Worm (Caenorhabditis elegans) whole organism, L1 larva: ENCODE data around the gene fbxa-56.

ENCODE experiments used
- C04F5.9 ChIP-seq: sonication (generic microtip); optimal IDR thresholded peaks from 2 replicates; lab custom pipeline; 2016; ENCODE audit warnings: missing genetic modification characterization, missing compliant biosample characterization
- F16B12.6 ChIP-seq: fragments of 150-350 bp; optimal IDR thresholded peaks from 2 replicates; lab custom pipeline; 2014; ENCODE audit warnings: missing biosample characterization, missing genetic modification characterization
- aha-1 ChIP-seq: fragments of 150-350 bp; optimal IDR thresholded peaks from 2 replicates; lab custom pipeline; 2014; ENCODE audit warnings: missing biosample characterization, missing genetic modification characterization
- alr-1 ChIP-seq: fragments of 200-800 bp; sonication (Bioruptor generic); optimal IDR thresholded peaks from 2 replicates; lab custom pipeline; 2018; ENCODE audit warnings: borderline replicate concordance, mild to moderate bottlenecking, missing genetic modification characterization, missing compliant biosample characterization
- aly-2 ChIP-seq: fragments of 150-350 bp; optimal IDR thresholded peaks from 2 replicates; lab custom pipeline; 2014; ENCODE audit warnings: missing biosample characterization, missing genetic modification characterization
- dpl-1 ChIP-seq, 3 experiments: fragments of 150-350 bp in 2 of 3; sonication (generic microtip) in 1 of 3; optimal IDR thresholded peaks; 2 replicates each; lab custom pipeline; 2014 to 2017; ENCODE audit warnings: missing biosample characterization in 3 of 3, missing genetic modification characterization in 3 of 3, missing genetic modification reagents in 3 of 3
- efl-3 ChIP-seq: fragments of 200-800 bp; sonication (Bioruptor generic); optimal IDR thresholded peaks from 2 replicates; lab custom pipeline; 2018; ENCODE audit warnings: mild to moderate bottlenecking, missing genetic modification characterization, missing compliant biosample characterization
- egl-13 ChIP-seq: sonication (generic microtip); optimal IDR thresholded peaks from 2 replicates; lab custom pipeline; 2016; ENCODE audit warnings: missing genotype, missing genetic modification reagents, missing genetic modification characterization, missing compliant biosample characterization
- egl-27 ChIP-seq, 2 experiments: fragments of 150-350 bp in 1 of 2; sonication (generic microtip); optimal IDR thresholded peaks; 3 replicates each; lab custom pipeline; 2017 to 2018; ENCODE audit warnings: missing biosample characterization in 2 of 2, missing genetic modification characterization in 2 of 2, missing genetic modification reagents in 2 of 2
- elt-3 ChIP-seq, 6 experiments: fragments of 150-350 bp in 1 of 6; sonication (generic microtip); optimal IDR thresholded peaks; 2 replicates each; lab custom pipeline; 2017 to 2018; ENCODE audit warnings: missing biosample characterization in 6 of 6, missing genetic modification characterization in 6 of 6, inconsistent platforms in 1 of 6
- fkh-10 ChIP-seq: sonication (generic microtip); optimal IDR thresholded peaks from 2 replicates; lab custom pipeline; 2017; ENCODE audit warnings: missing biosample characterization, missing genetic modification reagents, missing genetic modification characterization
- fkh-4 ChIP-seq: sonication (generic microtip); optimal IDR thresholded peaks from 2 replicates; lab custom pipeline; 2016; ENCODE audit warnings: missing compliant biosample characterization, missing genetic modification characterization, borderline replicate concordance
- fkh-8 ChIP-seq: sonication (generic microtip); optimal IDR thresholded peaks from 2 replicates; lab custom pipeline; 2016; ENCODE audit warnings: mild to moderate bottlenecking, missing genetic modification characterization, missing compliant biosample characterization
- fos-1 ChIP-seq: fragments of 150-350 bp; optimal IDR thresholded peaks from 2 replicates; lab custom pipeline; 2014; ENCODE audit warnings: missing biosample characterization, missing genetic modification characterization
- grh-1 ChIP-seq: fragments of 200-800 bp; sonication (Bioruptor generic); IDR thresholded peaks from 2 replicates; pipeline ENCODE4 v1.3.6; 2022; ENCODE audit warnings: missing genetic modification reagents, missing genetic modification characterization, missing compliant biosample characterization
- irx-1 ChIP-seq: sonication (generic microtip); optimal IDR thresholded peaks from 2 replicates; lab custom pipeline; 2016; ENCODE audit warnings: missing genetic modification characterization, missing compliant biosample characterization
- isw-1 ChIP-seq: fragments of 200-800 bp; sonication (Bioruptor generic); IDR thresholded peaks from 2 replicates; pipeline ENCODE4 v1.3.6; 2022; ENCODE audit warnings: missing genetic modification characterization, missing compliant biosample characterization
- jun-1 ChIP-seq: fragments of 150-350 bp; optimal IDR thresholded peaks from 2 replicates; lab custom pipeline; 2014; ENCODE audit warnings: missing biosample characterization, missing genetic modification reagents, missing genetic modification characterization
- lin-13 ChIP-seq: fragments of 150-350 bp; optimal IDR thresholded peaks from 2 replicates; lab custom pipeline; 2014; ENCODE audit warnings: missing biosample characterization, missing genetic modification reagents, missing genetic modification characterization
- lir-3 ChIP-seq: sonication (generic microtip); optimal IDR thresholded peaks from 2 replicates; lab custom pipeline; 2016; ENCODE audit warnings: mild to moderate bottlenecking, missing genetic modification characterization, moderate library complexity, missing compliant biosample characterization; ENCODE audit not compliant: poor library complexity
- mab-9 ChIP-seq: fragments of 200-800 bp; sonication (Bioruptor generic); IDR thresholded peaks from 2 replicates; pipeline ENCODE4 v1.3.6; 2022; ENCODE audit warnings: missing genetic modification reagents, missing genetic modification characterization, missing compliant biosample characterization
- mdl-1 ChIP-seq, 2 experiments: fragments of 150-350 bp; optimal IDR thresholded peaks; 2 replicates each; lab custom pipeline; 2014 to 2017; ENCODE audit warnings: missing biosample characterization in 2 of 2, missing genetic modification characterization in 2 of 2, inconsistent platforms in 1 of 2
- mef-2 ChIP-seq: fragments of 150-350 bp; optimal IDR thresholded peaks from 2 replicates; lab custom pipeline; 2014; ENCODE audit warnings: missing biosample characterization, missing genetic modification characterization
- mep-1 ChIP-seq: fragments of 150-350 bp; optimal IDR thresholded peaks from 2 replicates; lab custom pipeline; 2014; ENCODE audit warnings: missing biosample characterization, missing genetic modification characterization
- nhr-11 ChIP-seq: fragments of 150-350 bp; optimal IDR thresholded peaks from 2 replicates; lab custom pipeline; 2014; ENCODE audit warnings: missing biosample characterization, missing genetic modification characterization
- nhr-12 ChIP-seq: sonication (generic microtip); optimal IDR thresholded peaks from 2 replicates; lab custom pipeline; 2017; ENCODE audit warnings: missing biosample characterization, missing genetic modification characterization
- nhr-237 ChIP-seq: fragments of 150-350 bp; optimal IDR thresholded peaks from 2 replicates; lab custom pipeline; 2014; ENCODE audit warnings: missing biosample characterization, missing genetic modification characterization
- nhr-47 ChIP-seq: sonication (generic microtip); optimal IDR thresholded peaks from 2 replicates; lab custom pipeline; 2016; ENCODE audit warnings: mild to moderate bottlenecking, missing genetic modification characterization, moderate library complexity, missing compliant biosample characterization
- nhr-71 ChIP-seq: sonication (generic microtip); optimal IDR thresholded peaks from 2 replicates; lab custom pipeline; 2016; ENCODE audit warnings: mild to moderate bottlenecking, missing genetic modification characterization, moderate library complexity, missing compliant biosample characterization
- nhr-85 ChIP-seq: sonication (generic microtip); peaks from one replicate; lab custom pipeline; 2016; ENCODE audit warnings: missing genetic modification characterization, inconsistent platforms, missing compliant biosample characterization
- pag-3 ChIP-seq: sonication (generic microtip); optimal IDR thresholded peaks from 2 replicates; lab custom pipeline; 2017; ENCODE audit warnings: missing genetic modification characterization, mild to moderate bottlenecking, missing compliant biosample characterization, antibody characterized with exemption, borderline replicate concordance; ENCODE audit not compliant: insufficient read depth
- pax-3 ChIP-seq: fragments of 200-800 bp; sonication (Bioruptor generic); optimal IDR thresholded peaks from 2 replicates; lab custom pipeline; 2018; ENCODE audit warnings: mild to moderate bottlenecking, missing genetic modification characterization, moderate library complexity, missing compliant biosample characterization
- pqm-1 ChIP-seq: sonication (generic microtip); optimal IDR thresholded peaks from 3 replicates; lab custom pipeline; 2017; ENCODE audit warnings: missing biosample characterization, missing genetic modification characterization
- skn-1 ChIP-seq: fragments of 150-350 bp; optimal IDR thresholded peaks from 2 replicates; lab custom pipeline; 2014; ENCODE audit warnings: missing biosample characterization, missing genetic modification characterization
- sox-4 ChIP-seq: sonication (generic microtip); optimal IDR thresholded peaks from 2 replicates; lab custom pipeline; 2016; ENCODE audit warnings: missing genetic modification characterization, missing compliant biosample characterization
- sptf-1 ChIP-seq: fragments of 150-350 bp; optimal IDR thresholded peaks from 2 replicates; lab custom pipeline; 2014; ENCODE audit warnings: missing biosample characterization, missing genetic modification characterization
- swsn-7 ChIP-seq: sonication (generic microtip); optimal IDR thresholded peaks from 2 replicates; lab custom pipeline; 2016; ENCODE audit warnings: missing genetic modification characterization, missing compliant biosample characterization
- tbx-2 ChIP-seq: sonication (generic microtip); optimal IDR thresholded peaks from 2 replicates; lab custom pipeline; 2016; ENCODE audit warnings: missing genetic modification characterization, missing compliant biosample characterization
- tlp-1 ChIP-seq: fragments of 150-350 bp; optimal IDR thresholded peaks from 2 replicates; lab custom pipeline; 2014; ENCODE audit warnings: missing biosample characterization, missing genetic modification characterization
- unc-130 ChIP-seq: fragments of 150-350 bp; optimal IDR thresholded peaks from 2 replicates; lab custom pipeline; 2017; ENCODE audit warnings: missing biosample characterization, missing genetic modification characterization, inconsistent platforms
- unc-30 ChIP-seq: sonication (generic microtip); optimal IDR thresholded peaks from 2 replicates; lab custom pipeline; 2017; ENCODE audit warnings: missing biosample characterization, missing genetic modification characterization
- unc-62 ChIP-seq: fragments of 150-350 bp; optimal IDR thresholded peaks from 2 replicates; lab custom pipeline; 2014; ENCODE audit warnings: missing biosample characterization, missing genetic modification reagents, missing genetic modification characterization
- unc-98 ChIP-seq: fragments of 200-800 bp; sonication (Bioruptor generic); IDR thresholded peaks from 2 replicates; pipeline ENCODE4 v1.3.6; 2022; ENCODE audit warnings: missing genetic modification characterization, missing compliant biosample characterization
- vab-15 ChIP-seq: sonication (generic microtip); optimal IDR thresholded peaks from 2 replicates; lab custom pipeline; 2017; ENCODE audit warnings: missing genotype, mild to moderate bottlenecking, missing genetic modification characterization, missing compliant biosample characterization
- xbp-1 ChIP-seq: sonication (generic microtip); optimal IDR thresholded peaks from 2 replicates; lab custom pipeline; 2016; ENCODE audit warnings: missing genetic modification characterization, missing compliant biosample characterization
- zag-1 ChIP-seq: fragments of 150-350 bp; optimal IDR thresholded peaks from 2 replicates; lab custom pipeline; 2014; ENCODE audit warnings: missing biosample characterization, missing genetic modification characterization
- zip-4 ChIP-seq: fragments of 200-800 bp; sonication (Bioruptor generic); optimal IDR thresholded peaks from 2 replicates; lab custom pipeline; 2018; ENCODE audit warnings: mild to moderate bottlenecking, missing genetic modification characterization, moderate library complexity, missing compliant biosample characterization
- ztf-11 ChIP-seq, 2 experiments: sonication (generic microtip); optimal IDR thresholded peaks; 2 replicates each; lab custom pipeline; 2016 to 2017; ENCODE audit warnings: missing genetic modification characterization in 2 of 2, missing biosample characterization in 1 of 2, missing compliant biosample characterization in 1 of 2
- ztf-4 ChIP-seq: fragments of 150-350 bp; optimal IDR thresholded peaks from 2 replicates; lab custom pipeline; 2014; ENCODE audit warnings: missing biosample characterization, missing genetic modification characterization

The fbxa-56 gene

DNA sequence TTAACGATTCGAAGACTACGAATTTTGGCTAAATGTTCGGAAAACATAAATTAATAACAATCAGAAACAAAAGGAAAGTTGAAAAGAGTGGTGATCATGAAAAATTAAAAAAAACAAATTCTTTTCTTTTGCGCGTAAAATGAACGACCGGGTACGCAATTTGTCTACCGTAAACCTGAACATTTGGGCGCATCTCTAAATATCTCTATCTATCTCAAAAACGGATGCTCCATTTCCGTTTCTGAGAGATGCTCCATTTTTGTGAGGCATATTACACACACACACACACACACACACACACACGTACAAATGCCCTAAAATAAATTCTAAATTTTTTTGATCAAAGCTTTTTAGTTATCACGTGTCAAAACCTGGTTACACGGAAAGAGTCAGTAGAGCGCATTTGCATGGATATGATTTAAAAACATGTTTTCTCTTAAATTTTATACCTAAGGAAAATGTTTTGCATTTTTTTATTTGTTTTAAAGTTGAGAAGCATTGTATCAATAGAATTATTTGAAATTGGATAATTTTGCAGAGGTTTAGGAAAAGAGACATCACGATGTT is 48.8 kb downstream of the fbxa-56 start (continued):
- TF ChIP-seq sox-4 (tag; lab: Kevin White, UChicago) (no peak), fkh-4 (tag; lab: Kevin White, UChicago) (no peak), zag-1 (tag; lab: Kevin White, UChicago) (no peak), dpl-1 (GFP tag; optimal IDR thresholded peaks at IDR 0.05; lab: Kevin White, UChicago) (peak in 1 of 3 experiments; percentile 45)

DNA sequence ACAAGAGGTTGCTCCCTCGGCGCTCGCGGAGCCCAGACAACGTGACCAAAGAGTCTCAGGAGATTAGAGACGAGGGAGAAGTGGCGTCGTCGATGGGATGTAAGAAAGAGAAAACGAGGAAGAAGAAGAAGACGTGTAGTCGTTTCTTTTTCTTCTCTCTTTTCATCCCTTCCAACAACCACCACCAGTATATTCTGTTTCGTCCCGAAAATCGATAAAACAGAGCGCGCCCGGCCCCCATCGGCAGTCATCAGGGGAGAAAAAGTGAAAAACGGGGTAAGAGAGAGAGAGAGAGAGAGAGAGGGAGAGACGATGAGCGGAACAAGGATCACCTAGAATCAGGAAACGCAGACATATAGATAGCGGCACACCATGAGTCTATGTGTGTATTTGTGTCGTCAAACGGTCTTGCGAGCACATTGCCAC is 50.0 kb downstream of the fbxa-56 start:
- TF ChIP-seq irx-1 (peak; percentile 37), mep-1 (peak; percentile 59), vab-15 (no peak), efl-3 (GFP tag; lab: Kevin White, UChicago) (no peak), unc-30 (tag; lab: Kevin White, UChicago) (no peak), tlp-1 (no peak), swsn-7 (peak; percentile 86), mef-2 (tag; lab: Kevin White, UChicago) (no peak), zag-1 (tag; lab: Kevin White, UChicago) (peak; percentile 44), dpl-1 (GFP tag; optimal IDR thresholded peaks at IDR 0.05; lab: Kevin White, UChicago) (peak; percentile 11 to 45 (median 18)), fkh-10 (GFP tag; lab: Kevin White, UChicago) (peak; percentile 90), sptf-1 (no peak), F16B12.6 (peak; percentile 4), mab-9 (GFP tag; lab: Robert Waterston, UW) (peak; percentile 48; the same call in 1 of the 2 replicates), skn-1 (tag; lab: Kevin White, UChicago) (peak; percentile 56), sox-4 (tag; lab: Kevin White, UChicago) (peak; percentile 49), nhr-11 (peak; percentile 4), alr-1 (no peak), fos-1 (peak; percentile 26), pqm-1 (no peak), mdl-1 (tag; optimal IDR thresholded peaks at IDR 0.05; lab: Kevin White, UChicago) (peak; percentile 55 to 69), nhr-47 (tag; lab: Kevin White, UChicago) (peak; percentile 84), pax-3 (peak; percentile 27), unc-130 (tag; lab: Kevin White, UChicago) (no peak), nhr-71 (tag; lab: Kevin White, UChicago) (peak; percentile 88), jun-1 (tag; lab: Kevin White, UChicago) (peak; percentile 77), ztf-11 (tag; optimal IDR thresholded peaks at IDR 0.05; lab: Kevin White, UChicago) (peak in 1 of 2 experiments; percentile 60), C04F5.9 (tag; lab: Kevin White, UChicago) (no peak), lin-13 (GFP tag; lab: Kevin White, UChicago) (no peak), lir-3 (tag; lab: Kevin White, UChicago) (peak; percentile 40), nhr-85 (tag; lab: Kevin White, UChicago) (peak; percentile 84), unc-98 (no peak), egl-13 (peak; percentile 79), grh-1 (GFP tag; lab: Robert Waterston, UW) (no peak), isw-1 (GFP tag; lab: Robert Waterston, UW) (peak; percentile 58), zip-4 (GFP tag; lab: Kevin White, UChicago) (no peak), tbx-2 (tag; lab: Kevin White, UChicago) (peak; percentile 77), elt-3 (tag; optimal IDR thresholded peaks at IDR 0.05; lab: Kevin White, UChicago) (peak in 2 of 6 experiments; percentile 14 to 52), pag-3 (tag; lab: Kevin White, UChicago) (no peak), unc-62 (GFP tag; lab: Kevin White, UChicago) (no peak), aly-2 (tag; lab: Kevin White, UChicago) (peak; percentile 60), nhr-237 (tag; lab: Kevin White, UChicago) (no peak), ztf-4 (tag; lab: Kevin White, UChicago) (no peak), egl-27 (tag; optimal IDR thresholded peaks at IDR 0.05; lab: Kevin White, UChicago) (no peak), xbp-1 (tag; lab: Kevin White, UChicago) (peak; percentile 65), nhr-12 (tag; lab: Kevin White, UChicago) (no peak), aha-1 (no peak), fkh-8 (tag; lab: Kevin White, UChicago) (peak; percentile 90)
